Fruit fly (Drosophila melanogaster): ENCODE measurements around the gene subdued.

subdued gene

DNA sequence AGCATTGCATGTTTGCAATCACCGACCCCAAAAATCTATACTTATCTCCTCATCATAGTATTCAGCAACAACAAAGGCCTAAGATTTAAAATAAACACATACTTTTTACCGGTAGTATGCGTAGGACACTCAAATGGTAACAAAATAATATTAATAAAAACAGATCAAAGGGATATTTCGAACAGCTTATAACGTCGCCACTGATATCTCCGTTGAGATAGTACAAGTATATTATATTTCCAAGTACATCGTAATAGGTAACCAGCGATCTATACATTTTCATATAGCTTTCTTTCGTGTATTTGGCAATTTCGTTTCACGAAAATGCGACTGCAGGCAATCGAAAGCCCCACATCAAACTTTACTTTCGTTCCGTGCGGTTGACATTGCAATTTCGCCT is 39.5 kb downstream of the subdued start, which contains the start of gene CG7342:
TSS of gene CG7342 (plus strand) at position 380 of the 400 bp plus-strand sequence.
- TF ChIP-seq Met (GFP tag; optimal IDR thresholded peaks at IDR 0.05) (peak; percentile 67), Hr39 (GFP tag; optimal IDR thresholded peaks at IDR 0.05) (peak; percentile 65), CG9139 (GFP tag; optimal IDR thresholded peaks at IDR 0.05) (no peak), vri (GFP tag; optimal IDR thresholded peaks at IDR 0.05) (peak; percentile 67), Sox102F (GFP tag; optimal IDR thresholded peaks at IDR 0.05) (peak; percentile 71), acj6 (GFP tag; optimal IDR thresholded peaks at IDR 0.05) (no peak), Ets21C (GFP tag; optimal IDR thresholded peaks at IDR 0.05) (peak; percentile 31), CG31627 (GFP tag; optimal IDR thresholded peaks at IDR 0.05) (peak; percentile 64), Hr38 (GFP tag; optimal IDR thresholded peaks at IDR 0.05) (no peak), ss (GFP tag; optimal IDR thresholded peaks at IDR 0.05) (no peak), Smox (GFP tag; optimal IDR thresholded peaks at IDR 0.05) (peak; percentile 65), svp (GFP tag) (peak; percentile 83), lz (GFP tag; optimal IDR thresholded peaks at IDR 0.05) (peak; percentile 51)

DNA sequence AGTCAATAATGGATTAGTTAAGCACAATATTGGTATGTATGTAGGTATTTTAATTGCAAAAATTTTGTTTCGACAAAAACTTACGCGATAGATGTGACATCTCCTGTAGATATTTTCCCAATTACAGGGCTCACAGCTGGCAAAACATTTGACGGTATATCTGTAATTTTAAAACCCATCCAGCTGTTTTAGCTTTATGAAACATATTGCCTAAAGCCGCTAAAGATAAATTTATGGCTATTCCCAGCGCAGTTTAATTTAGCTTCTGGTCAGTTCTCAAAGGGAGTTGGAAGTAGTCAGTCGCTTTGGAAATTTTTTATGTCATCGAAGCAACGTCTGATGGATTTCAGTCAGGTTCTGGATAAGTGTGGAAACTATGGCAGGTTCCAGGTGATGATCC is 42.2 kb downstream of the subdued start, which contains the start of gene CG7333:
TSS of gene CG7333 (plus strand) at position 301 of the 400 bp plus-strand sequence.
- TF ChIP-seq CG8632 (GFP tag; optimal IDR thresholded peaks at IDR 0.05) (no peak), CG3032 (tag; optimal IDR thresholded peaks at IDR 0.05) (no peak)

DNA sequence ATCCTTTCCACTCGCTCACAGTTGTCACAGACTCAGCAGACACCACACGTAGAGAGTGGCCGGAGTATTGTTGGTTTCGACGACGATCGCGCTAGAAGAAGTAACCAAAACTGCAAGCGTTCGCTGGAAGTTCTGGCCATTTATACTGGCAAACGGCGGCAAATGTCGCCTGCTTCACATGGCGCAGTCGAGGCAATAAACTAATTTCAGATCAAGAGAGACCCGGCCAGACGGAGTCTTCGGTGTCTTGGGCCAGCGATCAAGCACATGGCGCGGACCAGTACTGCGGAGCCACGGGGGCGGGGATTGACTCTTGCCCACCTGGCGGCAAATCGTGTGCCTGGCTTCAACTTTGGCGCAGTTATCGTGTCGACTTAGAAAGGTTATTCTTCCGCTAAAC is 43.7 kb downstream of the subdued start, which contains the start of gene Cpr92A:
TSS of gene Cpr92A (minus strand) at position 101 of the 400 bp plus-strand sequence.
- TF ChIP-seq Hr39 (GFP tag; optimal IDR thresholded peaks at IDR 0.05) = no peak
- TF ChIP-seq CG32006 (GFP tag; optimal IDR thresholded peaks at IDR 0.05) = no peak

DNA sequence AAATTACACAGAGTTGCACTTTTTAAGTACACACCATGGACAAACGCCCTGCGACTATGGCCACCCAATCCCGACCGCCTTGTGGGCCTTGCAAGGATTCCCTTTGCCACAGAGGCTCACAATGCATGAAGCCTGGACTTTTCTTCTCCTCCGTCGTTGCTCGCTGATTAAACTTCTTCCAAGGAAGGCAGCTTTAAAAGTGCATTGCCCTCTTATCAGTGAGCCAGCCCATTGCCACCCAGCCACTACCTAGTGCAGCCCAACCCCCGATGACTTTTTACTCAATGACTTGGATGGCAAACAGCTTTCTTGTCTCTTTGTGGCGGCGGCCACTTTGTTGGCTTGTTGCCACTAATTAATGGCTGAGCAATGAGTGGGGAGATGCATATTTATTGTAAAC is 54.9 kb downstream of the subdued start:
- no peak for TF ChIP-seq Hr38 (GFP tag; optimal IDR thresholded peaks at IDR 0.05)
- peak; percentile 74 for TF ChIP-seq svp (GFP tag)
- no peak for TF ChIP-seq vri (GFP tag; optimal IDR thresholded peaks at IDR 0.05)
- TF ChIP-seq Hr4 (GFP tag; optimal IDR thresholded peaks at IDR 0.05) = no peak

DNA sequence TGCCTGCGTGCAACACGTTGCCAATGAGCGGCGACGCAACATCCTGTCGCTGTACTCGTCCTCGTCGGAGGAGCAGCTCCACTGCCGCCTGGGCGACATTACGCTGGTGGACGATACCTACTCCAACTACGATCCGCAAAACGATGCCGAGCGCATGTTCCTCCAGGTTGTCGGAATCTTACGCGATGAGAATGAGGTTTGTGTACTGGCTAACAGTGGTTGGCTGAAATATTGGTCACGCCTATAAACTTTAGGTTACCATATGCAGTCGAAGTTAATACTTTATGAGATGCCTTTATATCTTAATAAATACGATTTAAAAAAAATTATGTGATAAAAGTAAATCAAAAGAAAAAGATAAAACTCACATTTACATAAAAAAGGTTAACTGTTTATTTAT is 56.2 kb downstream of the subdued start:
- TF ChIP-seq dsx (GFP tag; optimal IDR thresholded peaks at IDR 0.05; ENCODE audit: poor library complexity, severe bottlenecking) = no peak
- TF ChIP-seq CG15336 (GFP tag; IDR thresholded peaks at IDR 0.05) = no peak
- TF ChIP-seq eg (GFP tag; IDR thresholded peaks at IDR 0.05) = no peak
- no peak for TF ChIP-seq CG7368 (GFP tag; optimal IDR thresholded peaks at IDR 0.05)
- no peak for TF ChIP-seq CG10669 (GFP tag; optimal IDR thresholded peaks at IDR 0.05)

DNA sequence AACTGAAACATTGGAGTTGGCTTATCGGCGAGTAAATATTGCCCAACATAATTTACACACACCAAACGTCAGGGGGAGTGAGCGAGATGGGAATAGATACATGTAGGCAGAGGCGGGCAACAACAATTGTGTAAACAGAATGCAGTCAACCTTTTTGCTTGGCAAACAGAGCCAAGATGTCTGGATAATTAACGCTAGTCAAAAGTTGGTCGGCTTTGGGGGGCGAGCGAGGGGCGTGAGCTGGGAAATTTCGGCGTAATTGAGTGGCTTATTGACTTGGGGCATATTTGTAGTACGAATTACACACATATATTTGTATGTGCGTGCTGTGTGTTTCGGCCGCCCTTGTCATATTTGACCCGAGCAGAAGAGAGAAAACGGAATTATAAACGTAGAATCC is 57.7 kb downstream of the subdued start:
- peak; percentile 4 for TF ChIP-seq CG6854 (GFP tag; optimal IDR thresholded peaks at IDR 0.05)
- TF ChIP-seq CG7368 (GFP tag; optimal IDR thresholded peaks at IDR 0.05) = peak; percentile 24
- TF ChIP-seq CG11294 (GFP tag; IDR thresholded peaks at IDR 0.05) = no peak
- no peak for TF ChIP-seq Hr4 (GFP tag; optimal IDR thresholded peaks at IDR 0.05)
- TF ChIP-seq fd59A (GFP tag; optimal IDR thresholded peaks at IDR 0.05) = no peak
- no peak for TF ChIP-seq Gug (GFP tag; IDR thresholded peaks at IDR 0.05)
- TF ChIP-seq eg (GFP tag; IDR thresholded peaks at IDR 0.05) = no peak
- TF ChIP-seq Hr38 (GFP tag; optimal IDR thresholded peaks at IDR 0.05) = no peak
- peak; percentile 36 for TF ChIP-seq esn (GFP tag; optimal IDR thresholded peaks at IDR 0.05)
- TF ChIP-seq vri (GFP tag; optimal IDR thresholded peaks at IDR 0.05) = peak; percentile 29
- no peak for TF ChIP-seq CG4318 (GFP tag; optimal IDR thresholded peaks at IDR 0.05)
- TF ChIP-seq achi (GFP tag; optimal IDR thresholded peaks at IDR 0.05) = no peak
- peak; percentile 10 for TF ChIP-seq spab (GFP tag; optimal IDR thresholded peaks at IDR 0.05)
- peak; percentile 18 for TF ChIP-seq topi (GFP tag; optimal IDR thresholded peaks at IDR 0.05)
- no peak for TF ChIP-seq Sox14 (GFP tag; optimal IDR thresholded peaks at IDR 0.05)
- TF ChIP-seq CG15336 (GFP tag; IDR thresholded peaks at IDR 0.05) = no peak
- TF ChIP-seq CG8632 (GFP tag; optimal IDR thresholded peaks at IDR 0.05) = peak; percentile 1
- TF ChIP-seq Eip78C (GFP tag) = no peak
- no peak for TF ChIP-seq Hr39 (GFP tag; optimal IDR thresholded peaks at IDR 0.05)
- peak; percentile 21 for TF ChIP-seq Blimp-1 (GFP tag; optimal IDR thresholded peaks at IDR 0.05)
- peak; percentile 30 for TF ChIP-seq net (GFP tag; optimal IDR thresholded peaks at IDR 0.05)
- TF ChIP-seq Eip75B (GFP tag; optimal IDR thresholded peaks at IDR 0.05) = no peak
- TF ChIP-seq Met (GFP tag; optimal IDR thresholded peaks at IDR 0.05) = peak; percentile 31
- no peak for TF ChIP-seq Ets96B (tag; optimal IDR thresholded peaks at IDR 0.05)
- TF ChIP-seq CG11902 (GFP tag; optimal IDR thresholded peaks at IDR 0.05) = no peak
- peak; percentile 32 for TF ChIP-seq CG34406 (GFP tag; optimal IDR thresholded peaks at IDR 0.05)
- no peak for TF ChIP-seq Sox102F (GFP tag; optimal IDR thresholded peaks at IDR 0.05)
- TF ChIP-seq svp (GFP tag) = peak; percentile 43
- TF ChIP-seq Lpt (GFP tag; optimal IDR thresholded peaks at IDR 0.05) = no peak
- no peak for TF ChIP-seq CG8119 (GFP tag; IDR thresholded peaks at IDR 0.05)
- TF ChIP-seq Smox (GFP tag; optimal IDR thresholded peaks at IDR 0.05) = peak; percentile 14

Data from whole organism, prepupa.